Fruit fly (Drosophila melanogaster): Measurements from ENCODE around the gene Fas3.

DNA sequence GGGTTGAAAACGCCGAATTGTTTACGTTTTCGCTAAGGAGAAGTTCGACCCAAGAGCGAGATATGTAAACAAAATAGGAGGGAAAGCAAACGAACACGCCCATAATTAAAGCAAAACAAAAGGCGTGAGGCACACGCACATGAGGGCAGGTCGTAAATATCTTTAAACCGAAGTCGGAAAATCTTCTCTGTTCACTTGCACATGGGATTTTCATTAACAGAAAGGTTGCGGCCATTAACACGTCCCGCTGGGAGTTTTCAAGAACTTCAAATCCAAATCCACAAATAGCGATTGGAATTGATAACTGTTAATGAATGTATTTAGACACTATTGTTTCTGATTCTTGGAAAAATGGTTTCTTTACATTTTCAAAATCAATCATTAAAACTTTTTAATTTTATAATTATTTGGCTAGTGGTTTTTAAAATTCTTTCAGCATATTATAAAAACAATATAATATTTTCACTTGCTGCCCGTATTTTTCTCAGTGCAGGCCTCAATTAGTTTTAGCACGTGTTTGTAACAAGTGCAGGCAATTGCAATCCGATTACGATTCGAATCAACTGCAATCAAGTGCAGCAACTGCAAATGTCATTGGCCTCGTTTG is 14.0 kb downstream of the Fas3 start:
- TF ChIP-seq CG8478 (optimal IDR thresholded peaks at IDR 0.05) (no peak), CTCF (optimal IDR thresholded peaks at IDR 0.05) (no peak)
